Fruit fly (Drosophila melanogaster) whole organism, embryonic: ENCODE data around the gene Rpp14a.

Experiments
- Ada2b ChIP-seq: fragments of 200-800 bp; sonication (Bioruptor generic); IDR thresholded peaks from 2 replicates; pipeline ENCODE4 v1.3.6; 2022; ENCODE audit warnings: missing biosample characterization, missing genetic modification characterization
- Aef1 ChIP-seq: fragments of 200-800 bp; sonication (Bioruptor generic); IDR thresholded peaks from 3 replicates; pipeline ENCODE4 v1.3.6; 2022; ENCODE audit warnings: missing biosample characterization, missing genetic modification characterization
- CG10565 ChIP-seq: fragments of 200-800 bp; sonication (Bioruptor generic); optimal IDR thresholded peaks from 3 replicates; lab custom pipeline; 2016; ENCODE audit warnings: missing biosample characterization, mild to moderate bottlenecking, missing genetic modification characterization
- CG11085 ChIP-seq: fragments of 200-800 bp; sonication (Bioruptor generic); IDR thresholded peaks from 2 replicates; pipeline ENCODE4 v1.3.6; 2022; ENCODE audit warnings: missing biosample characterization, missing genetic modification characterization
- CG11723 ChIP-seq: fragments of 200-800 bp; sonication (Bioruptor generic); optimal IDR thresholded peaks from 2 replicates; lab custom pipeline; 2017; ENCODE audit warnings: missing biosample characterization, mild to moderate bottlenecking, missing genetic modification characterization
- CG13894 ChIP-seq: fragments of 200-800 bp; sonication (Bioruptor generic); optimal IDR thresholded peaks from 3 replicates; lab custom pipeline; 2018; ENCODE audit warnings: missing biosample characterization, mild to moderate bottlenecking, missing genetic modification characterization, moderate library complexity
- CG14965 ChIP-seq: fragments of 200-800 bp; sonication (Bioruptor generic); optimal IDR thresholded peaks from 2 replicates; lab custom pipeline; 2016; ENCODE audit warnings: missing biosample characterization, missing genetic modification characterization, borderline replicate concordance
- CG15514 ChIP-seq: fragments of 200-800 bp; sonication (Bioruptor generic); optimal IDR thresholded peaks from 3 replicates; lab custom pipeline; 2017; ENCODE audit warnings: missing biosample characterization, missing genetic modification characterization, mild to moderate bottlenecking, moderate library complexity, missing genetic modification reagents
- CG15696 ChIP-seq: fragments of 200-800 bp; sonication (Bioruptor generic); optimal IDR thresholded peaks from 2 replicates; lab custom pipeline; 2019; ENCODE audit warnings: missing biosample characterization, mild to moderate bottlenecking, missing genetic modification characterization, moderate library complexity
- CG2678 ChIP-seq: fragments of 200-800 bp; sonication (Bioruptor generic); optimal IDR thresholded peaks from 3 replicates; lab custom pipeline; 2019; ENCODE audit warnings: missing biosample characterization, mild to moderate bottlenecking, missing genetic modification characterization, moderate library complexity
- CG3163 ChIP-seq: fragments of 200-800 bp; sonication (Bioruptor generic); optimal IDR thresholded peaks from 3 replicates; lab custom pipeline; 2016; ENCODE audit warnings: missing biosample characterization, missing genetic modification characterization
- CG32532 ChIP-seq: fragments of 200-800 bp; sonication (Bioruptor generic); IDR thresholded peaks from 2 replicates; pipeline ENCODE4 v1.3.6; 2022; ENCODE audit warnings: missing biosample characterization, missing genetic modification characterization
- CG3838 ChIP-seq: fragments of 200-800 bp; sonication (Bioruptor generic); optimal IDR thresholded peaks from 3 replicates; lab custom pipeline; 2016; ENCODE audit warnings: missing biosample characterization, missing genetic modification characterization
- CG4360 ChIP-seq: fragments of 200-800 bp; sonication (Bioruptor generic); IDR thresholded peaks from 2 replicates; pipeline ENCODE4 v1.3.6; 2022; ENCODE audit warnings: missing biosample characterization, missing genetic modification characterization
- CG4424 ChIP-seq: fragments of 200-800 bp; sonication (Bioruptor generic); optimal IDR thresholded peaks from 3 replicates; lab custom pipeline; 2016; ENCODE audit warnings: missing biosample characterization, missing genetic modification characterization
- CG6813 ChIP-seq: fragments of 200-800 bp; sonication (Bioruptor generic); optimal IDR thresholded peaks from 2 replicates; lab custom pipeline; 2017; ENCODE audit warnings: missing biosample characterization, missing genetic modification characterization, mild to moderate bottlenecking, moderate library complexity, missing genetic modification reagents
- CG7556 ChIP-seq: fragments of 200-800 bp; sonication (Bioruptor generic); optimal IDR thresholded peaks from 2 replicates; lab custom pipeline; 2017; ENCODE audit warnings: missing biosample characterization, mild to moderate bottlenecking, missing genetic modification characterization
- CG7745 ChIP-seq: fragments of 200-800 bp; sonication (Bioruptor generic); optimal IDR thresholded peaks from 2 replicates; lab custom pipeline; 2018; ENCODE audit warnings: missing biosample characterization, mild to moderate bottlenecking, missing genetic modification characterization, moderate library complexity
- CG7963 ChIP-seq: fragments of 200-800 bp; sonication (Bioruptor generic); IDR thresholded peaks from 3 replicates; pipeline ENCODE4 v1.3.6; 2022; ENCODE audit warnings: missing biosample characterization, missing genetic modification characterization; ENCODE audit not compliant: partially characterized antibody
- CG8478 ChIP-seq: fragments of >200 bp; optimal IDR thresholded peaks from 2 replicates; lab custom pipeline; 2018
- E2f2 ChIP-seq: fragments of 200-800 bp; sonication (Bioruptor generic); IDR thresholded peaks from 2 replicates; pipeline ENCODE4 v1.3.6; 2022; ENCODE audit warnings: missing biosample characterization, missing genetic modification characterization
- Ets97D ChIP-seq: fragments of 200-800 bp; sonication (Bioruptor generic); optimal IDR thresholded peaks from 3 replicates; lab custom pipeline; 2016; ENCODE audit warnings: missing biosample characterization, missing genetic modification characterization
- HmgD ChIP-seq: fragments of 200-800 bp; sonication (Bioruptor generic); optimal IDR thresholded peaks from 3 replicates; lab custom pipeline; 2016; ENCODE audit warnings: missing biosample characterization, missing genetic modification characterization
- Hr51 ChIP-seq, 2 experiments: fragments of 200-800 bp; sonication (Bioruptor generic); optimal IDR thresholded peaks; 2 replicates in 1 of 2; 3 replicates in 1 of 2; lab custom pipeline; 2016 to 2018; ENCODE audit warnings: missing biosample characterization in 2 of 2, missing genetic modification characterization in 2 of 2, mild to moderate bottlenecking in 1 of 2, moderate library complexity in 1 of 2
- Lpt ChIP-seq: fragments of >200 bp; optimal IDR thresholded peaks from 2 replicates; lab custom pipeline; 2018; ENCODE audit warnings: missing biosample characterization, missing genetic modification characterization
- MBD-R2 ChIP-seq: fragments of 200-800 bp; sonication (Bioruptor generic); IDR thresholded peaks from 2 replicates; pipeline ENCODE4 v1.3.6; 2022; ENCODE audit warnings: missing biosample characterization, missing genetic modification characterization
- Neu2 ChIP-seq: fragments of 200-800 bp; sonication (Bioruptor generic); optimal IDR thresholded peaks from 3 replicates; lab custom pipeline; 2016; ENCODE audit warnings: missing biosample characterization, missing genetic modification characterization, borderline replicate concordance
- Scr ChIP-seq: fragments of 200-800 bp; sonication (Bioruptor generic); IDR thresholded peaks from 2 replicates; pipeline ENCODE4 v1.3.6; 2022; ENCODE audit warnings: missing biosample characterization, missing genetic modification characterization; ENCODE audit not compliant: partially characterized antibody
- Trl ChIP-seq, 3 experiments: fragments of >200 bp in 2 of 3; fragments of 200-800 bp in 1 of 3; sonication (Bioruptor generic) in 1 of 3; optimal IDR thresholded peaks; 2 replicates in 1 of 3; 3 replicates in 2 of 3; lab custom pipeline; 2016 to 2017; ENCODE audit warnings: missing biosample characterization in 1 of 3, missing genetic modification characterization in 1 of 3
- Vsx1 ChIP-seq: fragments of 200-800 bp; sonication (Bioruptor generic); optimal IDR thresholded peaks from 2 replicates; lab custom pipeline; 2017; ENCODE audit warnings: missing biosample characterization, mild to moderate bottlenecking, missing genetic modification characterization, missing genetic modification reagents
- bab2 ChIP-seq: fragments of 200-800 bp; sonication (Bioruptor generic); optimal IDR thresholded peaks from 2 replicates; lab custom pipeline; 2016; ENCODE audit warnings: missing biosample characterization, missing genetic modification characterization
- cas ChIP-seq: fragments of 200-800 bp; sonication (Bioruptor generic); IDR thresholded peaks from 2 replicates; pipeline ENCODE4 v1.3.6; 2022; ENCODE audit warnings: missing biosample characterization, missing genetic modification characterization
- ci ChIP-seq: fragments of 200-800 bp; sonication (Bioruptor generic); IDR thresholded peaks from 3 replicates; pipeline ENCODE4 v1.3.6; 2022; ENCODE audit warnings: missing biosample characterization, missing genetic modification characterization
- croc ChIP-seq: fragments of 200-800 bp; sonication (Bioruptor generic); conservative IDR thresholded peaks from 3 replicates; pipeline ENCODE4 v1.3.6; 2022; ENCODE audit warnings: missing biosample characterization, missing genetic modification characterization
- crol ChIP-seq: fragments of 200-800 bp; sonication (Bioruptor generic); IDR thresholded peaks from 2 replicates; pipeline ENCODE4 v1.3.6; 2022; ENCODE audit warnings: missing biosample characterization, missing genetic modification characterization
- disco-r ChIP-seq: fragments of 200-800 bp; sonication (Bioruptor generic); optimal IDR thresholded peaks from 2 replicates; lab custom pipeline; 2016; ENCODE audit warnings: missing biosample characterization, missing genetic modification characterization
- exex ChIP-seq: fragments of 200-800 bp; sonication (Bioruptor generic); optimal IDR thresholded peaks from 4 replicates; lab custom pipeline; 2018; ENCODE audit warnings: missing biosample characterization, mild to moderate bottlenecking, missing genetic modification characterization, moderate library complexity
- gro ChIP-seq: fragments of 200-800 bp; sonication (Bioruptor generic); optimal IDR thresholded peaks from 2 replicates; lab custom pipeline; 2016; ENCODE audit warnings: missing biosample characterization, missing genetic modification characterization
- hbn ChIP-seq: fragments of 200-800 bp; sonication (Bioruptor generic); IDR thresholded peaks from 2 replicates; pipeline ENCODE4 v1.3.6; 2022; ENCODE audit warnings: missing biosample characterization, missing genetic modification characterization; ENCODE audit not compliant: partially characterized antibody
- lilli ChIP-seq: fragments of 200-800 bp; sonication (Bioruptor generic); optimal IDR thresholded peaks from 3 replicates; lab custom pipeline; 2016; ENCODE audit warnings: missing biosample characterization, missing genetic modification characterization
- maf-S ChIP-seq: fragments of 200-800 bp; sonication (Bioruptor generic); optimal IDR thresholded peaks from 2 replicates; lab custom pipeline; 2016; ENCODE audit warnings: missing biosample characterization, missing genetic modification characterization
- mam ChIP-seq: fragments of 200-800 bp; sonication (Bioruptor generic); optimal IDR thresholded peaks from 3 replicates; lab custom pipeline; 2016; ENCODE audit warnings: missing biosample characterization, missing genetic modification characterization
- mld ChIP-seq: fragments of 200-800 bp; sonication (Bioruptor generic); IDR thresholded peaks from 3 replicates; pipeline ENCODE4 v1.3.6; 2022; ENCODE audit warnings: missing biosample characterization, missing genetic modification characterization; ENCODE audit not compliant: partially characterized antibody
- pzg ChIP-seq: fragments of 200-800 bp; sonication (Bioruptor generic); optimal IDR thresholded peaks from 3 replicates; lab custom pipeline; 2018; ENCODE audit warnings: missing biosample characterization, mild to moderate bottlenecking, missing genetic modification characterization, moderate library complexity
- schlank ChIP-seq: fragments of 200-800 bp; sonication (Bioruptor generic); optimal IDR thresholded peaks from 2 replicates; lab custom pipeline; 2018; ENCODE audit warnings: missing biosample characterization, mild to moderate bottlenecking, missing genetic modification characterization
- seq ChIP-seq: fragments of 200-800 bp; sonication (Bioruptor generic); IDR thresholded peaks from 2 replicates; pipeline ENCODE4 v1.3.6; 2022; ENCODE audit warnings: missing biosample characterization, missing genetic modification characterization
- trh ChIP-seq: fragments of 200-800 bp; sonication (Bioruptor generic); optimal IDR thresholded peaks from 2 replicates; lab custom pipeline; 2016; ENCODE audit warnings: missing biosample characterization, missing genetic modification characterization
- vnd ChIP-seq: fragments of 200-800 bp; sonication (Bioruptor generic); IDR thresholded peaks from 3 replicates; pipeline ENCODE4 v1.3.6; 2022; ENCODE audit warnings: missing biosample characterization, missing genetic modification characterization; ENCODE audit not compliant: partially characterized antibody
- vvl ChIP-seq: fragments of 200-800 bp; sonication (Bioruptor generic); IDR thresholded peaks from 2 replicates; pipeline ENCODE4 v1.3.6; 2022; ENCODE audit warnings: missing biosample characterization, missing genetic modification characterization
- z ChIP-seq: fragments of 200-800 bp; sonication (Bioruptor generic); IDR thresholded peaks from 3 replicates; pipeline ENCODE4 v1.3.6; 2022; ENCODE audit warnings: missing biosample characterization, missing genetic modification characterization

Rpp14a gene

dm6 chr3R:30014977-30015514 is 41.6 kb upstream of the Rpp14a start, which contains the start of gene CG7920 (continued):
- no peak for TF ChIP-seq CG14965
- TF ChIP-seq schlank (tag; lab: Kevin White, UChicago): no peak
- TF ChIP-seq crol (GFP tag; lab: Robert Waterston, UW): 0 out of 2 replicates have a peak, but pooled peaks have one; percentile 21
- TF ChIP-seq CG11723 (GFP tag; lab: Kevin White, UChicago): no peak
- peak; percentile 10 for TF ChIP-seq maf-S (GFP tag; lab: Kevin White, UChicago)
- peak; percentile 99 for TF ChIP-seq E2f2 (GFP tag; lab: Robert Waterston, UW)
- peak; percentile 10 for TF ChIP-seq CG2678
- no peak for TF ChIP-seq Ada2b (GFP tag; lab: Robert Waterston, UW)
- TF ChIP-seq Trl (optimal IDR thresholded peaks at IDR 0.05; lab: Kevin White, UChicago): no peak
- no peak for TF ChIP-seq Trl (GFP tag; optimal IDR thresholded peaks at IDR 0.05; lab: Kevin White, UChicago)
- TF ChIP-seq CG3163 (GFP tag; lab: Kevin White, UChicago): no peak
- TF ChIP-seq Aef1: no peak
- no peak for TF ChIP-seq CG11085 (GFP tag; lab: Robert Waterston, UW)
- TF ChIP-seq gro (GFP tag; lab: Kevin White, UChicago): no peak
- TF ChIP-seq pzg (GFP tag; lab: Kevin White, UChicago): peak; percentile 86
- TF ChIP-seq exex (tag; lab: Kevin White, UChicago): no peak
- no peak; the same call in 1 of the 2 replicates for TF ChIP-seq vvl
- TF ChIP-seq seq (GFP tag; lab: Robert Waterston, UW): no peak
- no peak for TF ChIP-seq CG8478
- no peak for TF ChIP-seq CG6813 (GFP tag; lab: Kevin White, UChicago)
- TF ChIP-seq Neu2 (GFP tag; lab: Kevin White, UChicago): no peak
- TF ChIP-seq z: 0 out of 3 replicates have a peak, but pooled peaks have one; percentile 53
- no peak for TF ChIP-seq croc
- TF ChIP-seq trh (GFP tag; lab: Kevin White, UChicago): no peak
- TF ChIP-seq Lpt (GFP tag; lab: Kevin White, UChicago): no peak
- TF ChIP-seq bab2: no peak
- peak; percentile 30; the same call in 1 of the 3 replicates for TF ChIP-seq CG7963
- peak; percentile 98 for TF ChIP-seq CG15514
- peak; percentile 59 for TF ChIP-seq CG13894 (tag; lab: Kevin White, UChicago)
- TF ChIP-seq hbn (GFP tag; lab: Robert Waterston, UW): peak; percentile 54; the same call in 1 of the 2 replicates
- no peak for TF ChIP-seq Hr51 (GFP tag; optimal IDR thresholded peaks at IDR 0.05; lab: Kevin White, UChicago)
- no peak for TF ChIP-seq mam (GFP tag; lab: Kevin White, UChicago)
- TF ChIP-seq CG32532 (GFP tag; lab: Robert Waterston, UW): peak; percentile 41; the same call in 1 of the 2 replicates
- TF ChIP-seq Ets97D (GFP tag; lab: Kevin White, UChicago): no peak
- no peak for TF ChIP-seq cas
- no peak for TF ChIP-seq CG15696
- peak; percentile 23 for TF ChIP-seq CG7556 (GFP tag; lab: Kevin White, UChicago)
- TF ChIP-seq CG10565 (GFP tag; lab: Kevin White, UChicago): no peak
- peak; percentile 75 for TF ChIP-seq vnd (GFP tag; lab: Robert Waterston, UW)
- no peak for TF ChIP-seq Vsx1 (GFP tag; lab: Kevin White, UChicago)
- TF ChIP-seq CG4424 (GFP tag; lab: Kevin White, UChicago): peak; percentile 20
- peak; percentile 22 for TF ChIP-seq lilli (GFP tag; lab: Kevin White, UChicago)
- TF ChIP-seq mld (GFP tag; lab: Robert Waterston, UW): peak; percentile 13; the same call in 1 of the 3 replicates
- peak; percentile 85 for TF ChIP-seq Scr
- TF ChIP-seq CG7745 (tag; lab: Kevin White, UChicago): no peak
- no peak for TF ChIP-seq CG3838 (GFP tag; lab: Kevin White, UChicago)
- peak; percentile 29; the same call in 1 of the 2 replicates for TF ChIP-seq MBD-R2 (GFP tag; lab: Robert Waterston, UW)
- TF ChIP-seq CG4360: no peak
- no peak for TF ChIP-seq disco-r (GFP tag; lab: Kevin White, UChicago)
- TF ChIP-seq HmgD: no peak
- peak; percentile 48; the same call in 2 of the 3 replicates for TF ChIP-seq ci (GFP tag; lab: Robert Waterston, UW)
